Worm (Caenorhabditis elegans): ENCODE results near the gene F36H9.7.

Gene F36H9.7

ce11 chrV:1767427-1767826, 7.3 kb downstream of the F36H9.7 start:
- TF ChIP-seq akir-1 (GFP tag; optimal IDR thresholded peaks at IDR 0.05): no peak
- no peak for TF ChIP-seq atf-7 (tag; optimal IDR thresholded peaks at IDR 0.05)
- no peak for TF ChIP-seq F39B2.1 (GFP tag; IDR thresholded peaks at IDR 0.05)
- TF ChIP-seq ceh-91 (GFP tag; IDR thresholded peaks at IDR 0.05): no peak
- no peak for TF ChIP-seq ZK185.1 (tag; optimal IDR thresholded peaks at IDR 0.05; ENCODE audit: poor library complexity, severe bottlenecking)
- TF ChIP-seq nfyb-1 (GFP tag; IDR thresholded peaks at IDR 0.05): no peak
- no peak for TF ChIP-seq lin-40 (tag; optimal IDR thresholded peaks at IDR 0.05)
- TF ChIP-seq nhr-120 (GFP tag; IDR thresholded peaks at IDR 0.05): no peak
- TF ChIP-seq F22D6.2 (tag; optimal IDR thresholded peaks at IDR 0.05): no peak
- no peak for TF ChIP-seq ceh-27 (GFP tag; optimal IDR thresholded peaks at IDR 0.05)
- TF ChIP-seq hsf-1 (GFP tag; IDR thresholded peaks at IDR 0.05): no peak

- no peak for TF ChIP-seq mes-4 (tag; optimal IDR thresholded peaks at IDR 0.05)
- no peak for TF ChIP-seq B0336.3 (GFP tag; IDR thresholded peaks at IDR 0.05)
- peak; percentile 46 for TF ChIP-seq nhr-80 (tag; optimal IDR thresholded peaks at IDR 0.05)
- no peak for TF ChIP-seq lin-26 (GFP tag; IDR thresholded peaks at IDR 0.05)
These were observed 14.0 kb downstream of the F36H9.7 start, which contains the start of gene clec-205 for ce11 chrV:1760682-1761081. Gene clec-205, plus strand, starts transcription at chrV:1760893.

- peak; percentile 0 for TF ChIP-seq nhr-80 (tag; optimal IDR thresholded peaks at IDR 0.05)
- no peak for TF ChIP-seq unc-62 (GFP tag; optimal IDR thresholded peaks at IDR 0.05)
- TF ChIP-seq F37B4.10 (GFP tag; IDR thresholded peaks at IDR 0.05): no peak
These were observed 17.9 kb downstream of the F36H9.7 start, which contains the start of gene clec-204 for ce11 chrV:1756856-1757255. Gene clec-204, plus strand, starts transcription at chrV:1757156.

ce11 chrV:1756099-1756498, 18.6 kb downstream of the F36H9.7 start:
- TF ChIP-seq nhr-80 (tag; optimal IDR thresholded peaks at IDR 0.05): peak; percentile 32
- TF ChIP-seq lin-35 (GFP tag; optimal IDR thresholded peaks at IDR 0.05): no peak

ce11 chrV:1755589-1755988, 19.1 kb downstream of the F36H9.7 start, which contains the start of gene ZK697.14:
Gene ZK697.14, minus strand, starts transcription at chrV:1755689.
- TF ChIP-seq ztf-18 (tag; optimal IDR thresholded peaks at IDR 0.05) (no peak), F10E7.11 (tag; optimal IDR thresholded peaks at IDR 0.05) (no peak)

ce11 chrV:1752496-1752895, 22.2 kb downstream of the F36H9.7 start, which contains the start of gene ZK697.1:
Gene ZK697.1, plus strand, starts transcription at chrV:1752796.
- no peak for TF ChIP-seq athp-1 (tag; optimal IDR thresholded peaks at IDR 0.05)
- no peak for TF ChIP-seq Y56A3A.18 (GFP tag; IDR thresholded peaks at IDR 0.05)
- TF ChIP-seq gei-17 (GFP tag; optimal IDR thresholded peaks at IDR 0.05): no peak
- no peak for TF ChIP-seq bed-1 (GFP tag; IDR thresholded peaks at IDR 0.05)
- TF ChIP-seq C17E4.6 (GFP tag; IDR thresholded peaks at IDR 0.05): no peak
- no peak for TF ChIP-seq ceh-79 (tag; optimal IDR thresholded peaks at IDR 0.05)
- TF ChIP-seq ceh-40 (GFP tag; IDR thresholded peaks at IDR 0.05): no peak
- TF ChIP-seq F33H1.4 (GFP tag; IDR thresholded peaks at IDR 0.05): no peak
- TF ChIP-seq akir-1 (GFP tag; optimal IDR thresholded peaks at IDR 0.05): no peak
- TF ChIP-seq T07F8.4 (tag; optimal IDR thresholded peaks at IDR 0.05): no peak
- no peak for TF ChIP-seq hsf-1 (GFP tag; IDR thresholded peaks at IDR 0.05)
- no peak for TF ChIP-seq ztf-22 (GFP tag; optimal IDR thresholded peaks at IDR 0.05)

All from whole organism, young adult.